Fruit fly (Drosophila melanogaster) whole organism, embryonic: ENCODE measurements around the gene CG14232.

Experiments
- Atf3 ChIP-seq: fragments of 200-800 bp; sonication (Bioruptor generic); optimal IDR thresholded peaks from 3 replicates; lab custom pipeline; 2016; ENCODE audit warnings: missing biosample characterization, missing genetic modification characterization
- Bdp1 ChIP-seq: fragments of 200-800 bp; sonication (Bioruptor generic); optimal IDR thresholded peaks from 3 replicates; lab custom pipeline; 2016; ENCODE audit warnings: missing biosample characterization, missing genetic modification characterization
- BtbVII ChIP-seq: fragments of 200-800 bp; sonication (Bioruptor generic); optimal IDR thresholded peaks from 3 replicates; lab custom pipeline; 2017; ENCODE audit warnings: missing biosample characterization, mild to moderate bottlenecking, missing genetic modification characterization
- C15 ChIP-seq: fragments of 200-800 bp; sonication (Bioruptor generic); IDR thresholded peaks from 3 replicates; pipeline ENCODE4 v1.3.6; 2022; ENCODE audit warnings: missing biosample characterization, missing genetic modification characterization
- CG10959 ChIP-seq: fragments of 200-800 bp; sonication (Bioruptor generic); IDR thresholded peaks from 2 replicates; pipeline ENCODE4 v1.3.6; 2022; ENCODE audit warnings: missing biosample characterization, missing genetic modification characterization
- CG11247 ChIP-seq: fragments of 200-800 bp; sonication (Bioruptor generic); IDR thresholded peaks from 2 replicates; pipeline ENCODE4 v1.3.6; 2022; ENCODE audit warnings: missing biosample characterization, missing genetic modification characterization
- CG14710 ChIP-seq: fragments of 200-800 bp; sonication (Bioruptor generic); optimal IDR thresholded peaks from 3 replicates; lab custom pipeline; 2019; ENCODE audit warnings: missing biosample characterization, mild to moderate bottlenecking, missing genetic modification characterization, moderate library complexity
- CG15479 ChIP-seq: fragments of 200-800 bp; sonication (Bioruptor generic); optimal IDR thresholded peaks from 3 replicates; lab custom pipeline; 2019; ENCODE audit warnings: missing biosample characterization, mild to moderate bottlenecking, missing genetic modification characterization, moderate library complexity
- CG15601 ChIP-seq: fragments of 200-800 bp; sonication (Bioruptor generic); optimal IDR thresholded peaks from 3 replicates; lab custom pipeline; 2019; ENCODE audit warnings: missing biosample characterization, mild to moderate bottlenecking, missing genetic modification characterization, moderate library complexity
- CG1647 ChIP-seq: fragments of 200-800 bp; sonication (Bioruptor generic); optimal IDR thresholded peaks from 3 replicates; lab custom pipeline; 2016; ENCODE audit warnings: missing biosample characterization, missing genetic modification characterization
- CG17361 ChIP-seq: fragments of 200-800 bp; sonication (Bioruptor generic); IDR thresholded peaks from 3 replicates; pipeline ENCODE4 v1.3.6; 2022; ENCODE audit warnings: missing biosample characterization, missing genetic modification characterization
- CG17802 ChIP-seq: fragments of 200-800 bp; sonication (Bioruptor generic); optimal IDR thresholded peaks from 2 replicates; lab custom pipeline; 2018; ENCODE audit warnings: missing biosample characterization, mild to moderate bottlenecking, missing genetic modification characterization, moderate library complexity
- CG34376 ChIP-seq: fragments of 200-800 bp; sonication (Bioruptor generic); optimal IDR thresholded peaks from 2 replicates; lab custom pipeline; 2018; ENCODE audit warnings: missing biosample characterization, mild to moderate bottlenecking, missing genetic modification characterization
- CG4360 ChIP-seq: fragments of 200-800 bp; sonication (Bioruptor generic); IDR thresholded peaks from 2 replicates; pipeline ENCODE4 v1.3.6; 2022; ENCODE audit warnings: missing biosample characterization, missing genetic modification characterization
- CG7271 ChIP-seq: fragments of 200-800 bp; sonication (Bioruptor generic); optimal IDR thresholded peaks from 2 replicates; lab custom pipeline; 2018; ENCODE audit warnings: missing biosample characterization, mild to moderate bottlenecking, missing genetic modification characterization, moderate library complexity
- CG7556 ChIP-seq: fragments of 200-800 bp; sonication (Bioruptor generic); optimal IDR thresholded peaks from 2 replicates; lab custom pipeline; 2017; ENCODE audit warnings: missing biosample characterization, mild to moderate bottlenecking, missing genetic modification characterization
- CG8290 ChIP-seq, 3 experiments: fragments of 200-800 bp; sonication (Bioruptor generic); optimal IDR thresholded peaks; 2 replicates each; lab custom pipeline; 2016 to 2019; ENCODE audit warnings: missing biosample characterization in 3 of 3, missing genetic modification characterization in 3 of 3, mild to moderate bottlenecking in 2 of 3, moderate library complexity in 1 of 3
- CTCF ChIP-seq: fragments of 200-800 bp; sonication (Bioruptor generic); optimal IDR thresholded peaks from 2 replicates; lab custom pipeline; 2017; ENCODE audit warnings: missing biosample characterization, mild to moderate bottlenecking, missing genetic modification characterization, moderate library complexity
- D ChIP-seq, 2 experiments: fragments of 200-800 bp in 1 of 2; fragments of >200 bp in 1 of 2; sonication (Bioruptor generic) in 1 of 2; optimal IDR thresholded peaks; 2 replicates in 1 of 2; 3 replicates in 1 of 2; lab custom pipeline; 2017; ENCODE audit warnings: mild to moderate bottlenecking in 1 of 2, missing biosample characterization in 1 of 2, missing genetic modification characterization in 1 of 2, missing genetic modification reagents in 1 of 2
- Doc3 ChIP-seq: fragments of 200-800 bp; sonication (Bioruptor generic); IDR thresholded peaks from 3 replicates; pipeline ENCODE4 v1.3.6; 2022; ENCODE audit warnings: missing biosample characterization, missing genetic modification characterization; ENCODE audit not compliant: partially characterized antibody
- Ets97D ChIP-seq: fragments of 200-800 bp; sonication (Bioruptor generic); optimal IDR thresholded peaks from 3 replicates; lab custom pipeline; 2016; ENCODE audit warnings: missing biosample characterization, missing genetic modification characterization
- Gsc ChIP-seq: fragments of 200-800 bp; sonication (Bioruptor generic); IDR thresholded peaks from 2 replicates; pipeline ENCODE4 v1.3.6; 2022; ENCODE audit warnings: missing biosample characterization, missing genetic modification characterization
- Hand ChIP-seq: fragments of 200-800 bp; sonication (Bioruptor generic); optimal IDR thresholded peaks from 2 replicates; lab custom pipeline; 2017; ENCODE audit warnings: mild to moderate bottlenecking, missing biosample characterization, missing genetic modification reagents, missing genetic modification characterization
- Hmx ChIP-seq: fragments of 200-800 bp; sonication (Bioruptor generic); optimal IDR thresholded peaks from 2 replicates; lab custom pipeline; 2016; ENCODE audit warnings: missing biosample characterization, missing genetic modification characterization
- Hsf ChIP-seq: fragments of 200-800 bp; sonication (Bioruptor generic); optimal IDR thresholded peaks from 3 replicates; lab custom pipeline; 2016; ENCODE audit warnings: missing biosample characterization, missing genetic modification characterization
- Lpt ChIP-seq: fragments of >200 bp; optimal IDR thresholded peaks from 2 replicates; lab custom pipeline; 2018; ENCODE audit warnings: missing biosample characterization, missing genetic modification characterization
- Ptx1 ChIP-seq: fragments of 200-800 bp; sonication (Bioruptor generic); IDR thresholded peaks from 2 replicates; pipeline ENCODE4 v1.3.6; 2022; ENCODE audit warnings: missing biosample characterization, missing genetic modification characterization
- Six4 ChIP-seq: fragments of 200-800 bp; sonication (Bioruptor generic); optimal IDR thresholded peaks from 2 replicates; lab custom pipeline; 2016; ENCODE audit warnings: missing biosample characterization, missing genetic modification characterization
- Taf1 ChIP-seq: fragments of 200-800 bp; sonication (Bioruptor generic); IDR thresholded peaks from 2 replicates; pipeline ENCODE4 v1.3.6; 2022; ENCODE audit warnings: missing biosample characterization, missing genetic modification characterization
- Tbp ChIP-seq: fragments of >200 bp; optimal IDR thresholded peaks from 2 replicates; lab custom pipeline; 2018; ENCODE audit warnings: missing biosample characterization, missing genetic modification characterization
- Usf ChIP-seq: fragments of 200-800 bp; sonication (Bioruptor generic); optimal IDR thresholded peaks from 2 replicates; lab custom pipeline; 2017; ENCODE audit warnings: missing genotype, missing biosample characterization, missing genetic modification characterization
- ac ChIP-seq: fragments of 200-800 bp; sonication (Bioruptor generic); optimal IDR thresholded peaks from 3 replicates; lab custom pipeline; 2017; ENCODE audit warnings: missing biosample characterization, mild to moderate bottlenecking, missing genetic modification characterization
- cato ChIP-seq: fragments of 200-800 bp; sonication (Bioruptor generic); optimal IDR thresholded peaks from 2 replicates; lab custom pipeline; 2016; ENCODE audit warnings: missing biosample characterization, missing genetic modification characterization, borderline replicate concordance
- cg ChIP-seq: fragments of 200-800 bp; sonication (Bioruptor generic); optimal IDR thresholded peaks from 3 replicates; lab custom pipeline; 2019; ENCODE audit warnings: missing biosample characterization, mild to moderate bottlenecking, missing genetic modification characterization, moderate library complexity
- disco-r ChIP-seq: fragments of 200-800 bp; sonication (Bioruptor generic); optimal IDR thresholded peaks from 2 replicates; lab custom pipeline; 2016; ENCODE audit warnings: missing biosample characterization, missing genetic modification characterization
- dm ChIP-seq: fragments of 200-800 bp; sonication (Bioruptor generic); optimal IDR thresholded peaks from 3 replicates; lab custom pipeline; 2016; ENCODE audit warnings: missing biosample characterization, missing genetic modification characterization
- dmrt11E ChIP-seq: fragments of 200-800 bp; sonication (Bioruptor generic); optimal IDR thresholded peaks from 3 replicates; lab custom pipeline; 2018; ENCODE audit warnings: missing biosample characterization, mild to moderate bottlenecking, missing genetic modification characterization, moderate library complexity
- h ChIP-seq: fragments of >200 bp; optimal IDR thresholded peaks from 2 replicates; lab custom pipeline; 2017
- ind ChIP-seq: fragments of 200-800 bp; sonication (Bioruptor generic); optimal IDR thresholded peaks from 3 replicates; lab custom pipeline; 2016; ENCODE audit warnings: missing biosample characterization, missing genetic modification characterization
- pb ChIP-seq: fragments of 200-800 bp; sonication (Bioruptor generic); optimal IDR thresholded peaks from 3 replicates; lab custom pipeline; 2016; ENCODE audit warnings: missing biosample characterization, missing genetic modification characterization
- pho ChIP-seq: fragments of 200-800 bp; sonication (Bioruptor generic); optimal IDR thresholded peaks from 2 replicates; lab custom pipeline; 2016; ENCODE audit warnings: missing biosample characterization, missing genetic modification characterization
- phol ChIP-seq: fragments of 200-800 bp; sonication (Bioruptor generic); optimal IDR thresholded peaks from 3 replicates; lab custom pipeline; 2018; ENCODE audit warnings: missing biosample characterization, mild to moderate bottlenecking, missing genetic modification characterization, moderate library complexity
- pita ChIP-seq: fragments of 200-800 bp; sonication (Bioruptor generic); optimal IDR thresholded peaks from 2 replicates; lab custom pipeline; 2017; ENCODE audit warnings: missing biosample characterization, mild to moderate bottlenecking, missing genetic modification characterization
- prd ChIP-seq, 3 experiments: fragments of >200 bp in 2 of 3; fragments of 200-800 bp in 1 of 3; sonication (Bioruptor generic) in 1 of 3; optimal IDR thresholded peaks in 2 of 3; IDR thresholded peaks in 1 of 3; 2 replicates in 2 of 3; 3 replicates in 1 of 3; pipeline versions ENCODE4 v1.3.6 to Lab custom; 2017 to 2022; ENCODE audit warnings: missing biosample characterization in 1 of 3, missing genetic modification characterization in 1 of 3
- psq ChIP-seq: fragments of 200-800 bp; sonication (Bioruptor generic); optimal IDR thresholded peaks from 2 replicates; lab custom pipeline; 2017; ENCODE audit warnings: missing biosample characterization, missing genetic modification characterization
- sisA ChIP-seq: fragments of 200-800 bp; sonication (Bioruptor generic); IDR thresholded peaks from 2 replicates; pipeline ENCODE4 v1.3.6; 2022; ENCODE audit warnings: missing biosample characterization, missing genetic modification characterization
- stc ChIP-seq: fragments of 200-800 bp; sonication (Bioruptor generic); IDR thresholded peaks from 2 replicates; pipeline ENCODE4 v1.3.6; 2022; ENCODE audit warnings: missing biosample characterization, missing genetic modification characterization
- sug ChIP-seq: fragments of 200-800 bp; optimal IDR thresholded peaks from 2 replicates; lab custom pipeline; 2019; ENCODE audit warnings: missing biosample characterization, mild to moderate bottlenecking, missing genetic modification characterization, moderate library complexity
- toy ChIP-seq: fragments of 200-800 bp; sonication (Bioruptor generic); IDR thresholded peaks from 2 replicates; pipeline ENCODE4 v1.3.6; 2022; ENCODE audit warnings: missing biosample characterization, missing genetic modification characterization
- vvl ChIP-seq: fragments of 200-800 bp; sonication (Bioruptor generic); IDR thresholded peaks from 2 replicates; pipeline ENCODE4 v1.3.6; 2022; ENCODE audit warnings: missing biosample characterization, missing genetic modification characterization
- zfh1 ChIP-seq: fragments of 200-800 bp; sonication (Bioruptor generic); IDR thresholded peaks from 3 replicates; pipeline ENCODE4 v1.3.6; 2022; ENCODE audit warnings: missing biosample characterization, missing genetic modification characterization

CG14232 gene

DNA sequence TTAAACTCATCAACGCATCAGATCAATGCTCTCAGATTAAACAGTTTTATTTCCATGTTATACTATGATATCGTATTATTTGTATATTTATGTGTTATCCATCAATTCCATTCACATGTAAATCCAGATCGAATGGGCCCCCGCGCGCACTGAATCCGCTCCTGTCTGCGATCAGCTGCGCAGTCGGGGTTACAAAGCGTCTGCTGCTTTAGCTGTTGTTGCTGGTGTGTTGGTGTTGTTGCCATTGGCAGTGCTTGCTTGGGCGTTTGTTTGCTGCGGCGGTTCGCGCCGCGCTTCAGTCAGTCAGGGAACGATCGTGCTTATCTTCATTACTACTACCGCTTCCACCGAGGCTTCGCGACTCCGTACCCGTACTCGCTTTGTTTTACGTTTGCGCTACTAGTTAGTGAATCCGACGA, 37.1 kb downstream of the CG14232 start, which contains the start of gene Zw (continued):
- no peak for TF ChIP-seq Lpt (GFP tag; lab: Kevin White, UChicago)
- TF ChIP-seq ac (GFP tag; lab: Kevin White, UChicago) = no peak
- TF ChIP-seq CG15479 (GFP tag; lab: Kevin White, UChicago) = no peak
- TF ChIP-seq sisA (GFP tag; lab: Robert Waterston, UW) = peak; percentile 71
- TF ChIP-seq CG34376 = peak; percentile 38
- no peak for TF ChIP-seq stc (GFP tag; lab: Robert Waterston, UW)
- peak; percentile 52 for TF ChIP-seq CG11247
- no peak for TF ChIP-seq Doc3
- TF ChIP-seq ind (GFP tag; lab: Kevin White, UChicago) = peak; percentile 64
- TF ChIP-seq CG17361 (GFP tag; lab: Robert Waterston, UW) = peak; percentile 53; the same call in 2 of the 3 replicates
- peak; percentile 30 for TF ChIP-seq dmrt11E (tag; lab: Kevin White, UChicago)
- TF ChIP-seq Taf1 (GFP tag; lab: Robert Waterston, UW) = peak; percentile 40; the same call in 1 of the 2 replicates
- peak; percentile 84 for TF ChIP-seq vvl (GFP tag; lab: Robert Waterston, UW)
- no peak for TF ChIP-seq CG17802 (tag; lab: Kevin White, UChicago)
- no peak for TF ChIP-seq prd (optimal IDR thresholded peaks at IDR 0.05; lab: Kevin White, UChicago)
- TF ChIP-seq prd (GFP tag; IDR thresholded peaks at IDR 0.05; lab: Robert Waterston, UW) = peak; percentile 82
- no peak for TF ChIP-seq pita (GFP tag; lab: Kevin White, UChicago)
- TF ChIP-seq CG15601 (tag; lab: Kevin White, UChicago) = no peak
- TF ChIP-seq dm = peak; percentile 5
- no peak for TF ChIP-seq D (optimal IDR thresholded peaks at IDR 0.05; lab: Kevin White, UChicago)
- no peak for TF ChIP-seq D (GFP tag; optimal IDR thresholded peaks at IDR 0.05; lab: Kevin White, UChicago)
- TF ChIP-seq h = no peak
- no peak for TF ChIP-seq toy (GFP tag; lab: Robert Waterston, UW)
- TF ChIP-seq zfh1 = peak; percentile 62; the same call in 2 of the 3 replicates
- TF ChIP-seq CG8290 (GFP tag; optimal IDR thresholded peaks at IDR 0.05; lab: Kevin White, UChicago) = no peak
- TF ChIP-seq CG8290 (tag; optimal IDR thresholded peaks at IDR 0.05; lab: Kevin White, UChicago) = peak in 1 of 2 experiments; percentile 88
- no peak for TF ChIP-seq pho (GFP tag; lab: Kevin White, UChicago)
- no peak for TF ChIP-seq CTCF (GFP tag; lab: Kevin White, UChicago)
- TF ChIP-seq CG1647 (GFP tag; lab: Kevin White, UChicago) = peak; percentile 11
- TF ChIP-seq psq = no peak
- peak; percentile 23 for TF ChIP-seq Hsf (GFP tag; lab: Kevin White, UChicago)
- peak; percentile 62 for TF ChIP-seq sug (tag; lab: Kevin White, UChicago)
- no peak for TF ChIP-seq Ets97D (GFP tag; lab: Kevin White, UChicago)
- TF ChIP-seq cato (GFP tag; lab: Kevin White, UChicago) = no peak
- TF ChIP-seq Bdp1 = no peak
- peak; percentile 2 for TF ChIP-seq CG14710 (tag; lab: Kevin White, UChicago)
- no peak for TF ChIP-seq Hand (GFP tag; lab: Kevin White, UChicago)
- peak; percentile 35 for TF ChIP-seq Usf (GFP tag; lab: Kevin White, UChicago)
- TF ChIP-seq Atf3 (GFP tag; lab: Kevin White, UChicago) = peak; percentile 6
- peak; percentile 26 for TF ChIP-seq BtbVII (GFP tag; lab: Kevin White, UChicago)
- peak; percentile 28 for TF ChIP-seq cg (GFP tag; lab: Kevin White, UChicago)
- TF ChIP-seq Hmx = no peak
- TF ChIP-seq CG7271 (tag; lab: Kevin White, UChicago) = no peak
- no peak for TF ChIP-seq C15 (GFP tag; lab: Robert Waterston, UW)
- no peak for TF ChIP-seq disco-r (GFP tag; lab: Kevin White, UChicago)
- TF ChIP-seq Six4 (GFP tag; lab: Kevin White, UChicago) = no peak
- TF ChIP-seq phol (tag; lab: Kevin White, UChicago) = peak; percentile 34
- no peak for TF ChIP-seq pb (GFP tag; lab: Kevin White, UChicago)
- TF ChIP-seq CG10959 (GFP tag; lab: Robert Waterston, UW) = 0 out of 2 replicates have a peak, but pooled peaks have one; percentile 36
- TF ChIP-seq CG7556 (GFP tag; lab: Kevin White, UChicago) = no peak
- no peak for TF ChIP-seq Tbp (GFP tag; lab: Kevin White, UChicago)
- peak; percentile 73 for TF ChIP-seq Ptx1
- peak; percentile 80 for TF ChIP-seq CG4360 (GFP tag; lab: Robert Waterston, UW)
- TF ChIP-seq Gsc (GFP tag; lab: Robert Waterston, UW) = 0 out of 2 replicates have a peak, but pooled peaks have one; percentile 16
